Fruit fly (Drosophila melanogaster): Measurements from ENCODE around the gene ttm2.

DNA sequence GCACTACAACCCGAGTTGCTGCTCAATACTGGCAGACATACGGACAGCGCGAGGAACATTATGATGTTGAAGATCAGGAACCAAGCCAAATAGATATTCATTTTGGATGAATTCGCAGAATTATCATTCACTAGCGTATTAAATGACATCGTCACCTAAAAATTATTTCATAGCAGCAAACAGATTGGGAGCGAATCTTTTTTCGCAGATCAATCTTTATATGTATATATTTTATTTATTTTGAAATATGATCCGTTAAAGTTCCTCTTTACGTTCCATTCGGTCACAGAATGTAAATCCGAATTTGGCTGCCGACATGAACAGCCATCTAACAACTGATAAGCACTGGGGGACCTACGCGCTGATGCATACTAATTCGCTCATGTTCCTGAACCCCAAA lies 9.1 kb upstream of the ttm2 start, which contains the start of gene CG34263:
- TF ChIP-seq Dif (GFP tag; optimal IDR thresholded peaks at IDR 0.05; ENCODE audit: partially characterized antibody) (no peak), OdsH (GFP tag; optimal IDR thresholded peaks at IDR 0.05) (no peak), psq (GFP tag; optimal IDR thresholded peaks at IDR 0.05) (no peak)

All from whole organism, wandering third instar larva.